Worm (Caenorhabditis elegans) whole organism, L2 larva: ENCODE data around the gene ceh-63.

Experiments
- R02D3.7 ChIP-seq: fragments of 150-350 bp; optimal IDR thresholded peaks from 2 replicates; lab custom pipeline; 2014; ENCODE audit warnings: missing biosample characterization, missing genetic modification characterization
- ceh-82 ChIP-seq: fragments of 150-350 bp; optimal IDR thresholded peaks from 2 replicates; lab custom pipeline; 2014; ENCODE audit warnings: missing biosample characterization, missing genetic modification characterization
- fos-1 ChIP-seq: fragments of 150-350 bp; optimal IDR thresholded peaks from 2 replicates; lab custom pipeline; 2014; ENCODE audit warnings: missing biosample characterization, missing genetic modification characterization
- lin-11 ChIP-seq: fragments of 150-350 bp; sonication (generic microtip); optimal IDR thresholded peaks from 2 replicates; lab custom pipeline; 2014; ENCODE audit warnings: missing biosample characterization, missing genetic modification characterization, inconsistent platforms, mixed read lengths
- nhr-237 ChIP-seq: fragments of 150-350 bp; optimal IDR thresholded peaks from 2 replicates; lab custom pipeline; 2014; ENCODE audit warnings: missing biosample characterization, missing genetic modification characterization
- unc-62 ChIP-seq: fragments of 150-350 bp; optimal IDR thresholded peaks from 2 replicates; lab custom pipeline; 2014; ENCODE audit warnings: missing biosample characterization, missing genetic modification reagents, missing genetic modification characterization

ce11 chrX:3654623-3655022, 19.2 kb downstream of the ceh-63 start, which contains the start of gene R11G1.11:
- no peak for TF ChIP-seq lin-11 (tag; lab: Kevin White, UChicago)
- TF ChIP-seq fos-1 (tag; lab: Kevin White, UChicago), result no peak
- TF ChIP-seq unc-62 (GFP tag; lab: Kevin White, UChicago), result no peak
- TF ChIP-seq R02D3.7, result no peak
- TF ChIP-seq nhr-237, result no peak
- TF ChIP-seq ceh-82 (tag; lab: Kevin White, UChicago), result no peak
